Worm (Caenorhabditis elegans) whole organism, L1 larva: Measurements from ENCODE around the gene col-131.

Experiments
- alr-1 ChIP-seq: fragments of 200-800 bp; sonication (Bioruptor generic); optimal IDR thresholded peaks from 2 replicates; lab custom pipeline; 2018; ENCODE audit warnings: borderline replicate concordance, mild to moderate bottlenecking, missing genetic modification characterization, missing compliant biosample characterization
- ceh-90 ChIP-seq: sonication (generic microtip); optimal IDR thresholded peaks from 2 replicates; lab custom pipeline; 2016; ENCODE audit warnings: missing genetic modification characterization, missing compliant biosample characterization
- mdl-1 ChIP-seq, 2 experiments: fragments of 150-350 bp; optimal IDR thresholded peaks; 2 replicates each; lab custom pipeline; 2014 to 2017; ENCODE audit warnings: missing biosample characterization in 2 of 2, missing genetic modification characterization in 2 of 2, inconsistent platforms in 1 of 2
- pqm-1 ChIP-seq: sonication (generic microtip); optimal IDR thresholded peaks from 3 replicates; lab custom pipeline; 2017; ENCODE audit warnings: missing biosample characterization, missing genetic modification characterization
- unc-62 ChIP-seq: fragments of 150-350 bp; optimal IDR thresholded peaks from 2 replicates; lab custom pipeline; 2014; ENCODE audit warnings: missing biosample characterization, missing genetic modification reagents, missing genetic modification characterization

- TF ChIP-seq unc-62 (GFP tag; lab: Kevin White, UChicago) (no peak), mdl-1 (tag; optimal IDR thresholded peaks at IDR 0.05; lab: Kevin White, UChicago) (no peak), pqm-1 (tag; lab: Kevin White, UChicago) (no peak), ceh-90 (tag; lab: Kevin White, UChicago) (no peak), alr-1 (tag; lab: Kevin White, UChicago) (no peak)
These were observed 40.3 kb upstream of the col-131 start, which contains the start of gene B0564.2 for ce11 chrIV:13107359-13107758.
